Fruit fly (Drosophila melanogaster) whole organism, wandering third instar larva: ENCODE results near the gene CG12081.

Source experiments
- Abd-B ChIP-seq: fragments of >200 bp; optimal IDR thresholded peaks from 2 replicates; lab custom pipeline; 2017; ENCODE audit warnings: missing biosample characterization, missing genetic modification characterization
- CG9705 ChIP-seq: fragments of 200-800 bp; sonication (Bioruptor generic); optimal IDR thresholded peaks from 2 replicates; lab custom pipeline; 2018; ENCODE audit warnings: missing biosample characterization, mild to moderate bottlenecking, missing genetic modification characterization
- CrebA ChIP-seq: fragments of 200-800 bp; sonication (Bioruptor generic); optimal IDR thresholded peaks from 2 replicates; lab custom pipeline; 2016; ENCODE audit warnings: missing biosample characterization, mild to moderate bottlenecking, missing genetic modification characterization, borderline replicate concordance
- Dfd ChIP-seq: fragments of >200 bp; optimal IDR thresholded peaks from 2 replicates; lab custom pipeline; 2017; ENCODE audit warnings: missing biosample characterization, missing genetic modification characterization
- Dif ChIP-seq: fragments of 200-275, 200-300 bp; sonication (Bioruptor generic); optimal IDR thresholded peaks from 2 replicates; lab custom pipeline; 2018; ENCODE audit warnings: missing biosample characterization, missing genetic modification characterization; ENCODE audit not compliant: partially characterized antibody
- GATAd ChIP-seq: sonication (Bioruptor generic); optimal IDR thresholded peaks from 2 replicates; lab custom pipeline; 2016; ENCODE audit warnings: missing biosample characterization, missing genetic modification characterization
- HLH106 ChIP-seq: fragments of 200-800 bp; optimal IDR thresholded peaks from 3 replicates; lab custom pipeline; 2019; ENCODE audit warnings: missing biosample characterization, mild to moderate bottlenecking, missing genetic modification characterization, moderate library complexity
- Hnf4 ChIP-seq: fragments of 200-800 bp; sonication (Bioruptor generic); optimal IDR thresholded peaks from 2 replicates; lab custom pipeline; 2016; ENCODE audit warnings: missing biosample characterization, mild to moderate bottlenecking, missing genetic modification characterization
- Hr78 ChIP-seq: fragments of >200 bp; optimal IDR thresholded peaks from 2 replicates; lab custom pipeline; 2017; ENCODE audit warnings: missing biosample characterization, missing genetic modification characterization
- Hr83 ChIP-seq: fragments of 200-300 bp; sonication (Bioruptor generic); optimal IDR thresholded peaks from 2 replicates; lab custom pipeline; 2016; ENCODE audit warnings: missing biosample characterization, mild to moderate bottlenecking, missing genetic modification characterization, moderate library complexity; ENCODE audit not compliant: poor library complexity, severe bottlenecking
- Jra ChIP-seq: sonication (Bioruptor generic); optimal IDR thresholded peaks from 2 replicates; lab custom pipeline; 2016; ENCODE audit warnings: missing biosample characterization, missing genetic modification characterization
- Mio ChIP-seq: sonication (Bioruptor generic); optimal IDR thresholded peaks from 2 replicates; lab custom pipeline; 2016; ENCODE audit warnings: missing biosample characterization, missing genetic modification characterization
- Myc ChIP-seq: fragments of >200 bp; optimal IDR thresholded peaks from 2 replicates; lab custom pipeline; 2017
- N ChIP-seq: fragments of >200 bp; optimal IDR thresholded peaks from 2 replicates; lab custom pipeline; 2018; ENCODE audit warnings: missing biosample characterization, missing external identifiers, missing genetic modification characterization
- OdsH ChIP-seq: fragments of 200-800 bp; sonication (Bioruptor generic); optimal IDR thresholded peaks from 2 replicates; lab custom pipeline; 2016; ENCODE audit warnings: missing biosample characterization, mild to moderate bottlenecking, missing genetic modification characterization
- Rel ChIP-seq, 2 experiments: fragments of 200-800 bp; sonication (Bioruptor generic) in 1 of 2; optimal IDR thresholded peaks; 2 replicates in 1 of 2; 3 replicates in 1 of 2; lab custom pipeline; 2016 to 2019; ENCODE audit warnings: mild to moderate bottlenecking in 2 of 2, missing biosample characterization in 2 of 2, missing genetic modification characterization in 2 of 2, moderate library complexity in 1 of 2
- Sp1 ChIP-seq: fragments of 200-800 bp; sonication (Bioruptor generic); optimal IDR thresholded peaks from 3 replicates; lab custom pipeline; 2019; ENCODE audit warnings: missing biosample characterization, mild to moderate bottlenecking, missing genetic modification characterization, moderate library complexity
- Vsx2 ChIP-seq: fragments of 200-300, 225-300 bp; sonication (Bioruptor generic); optimal IDR thresholded peaks from 2 replicates; lab custom pipeline; 2018; ENCODE audit warnings: missing biosample characterization, missing genetic modification characterization; ENCODE audit not compliant: partially characterized antibody
- br ChIP-seq: fragments of 200-800 bp; sonication (Bioruptor generic); optimal IDR thresholded peaks from 2 replicates; lab custom pipeline; 2016; ENCODE audit warnings: missing biosample characterization, missing genetic modification characterization
- brk ChIP-seq: fragments of 200-800 bp; sonication (Bioruptor generic); optimal IDR thresholded peaks from 2 replicates; lab custom pipeline; 2016; ENCODE audit warnings: missing biosample characterization, mild to moderate bottlenecking, missing genetic modification characterization
- dl ChIP-seq, 2 experiments: fragments of 175-275, 200-275 bp in 1 of 2; fragments of 200-275 bp in 1 of 2; sonication (Bioruptor generic); optimal IDR thresholded peaks; lab custom pipeline; 2018; ENCODE audit warnings: mild to moderate bottlenecking in 2 of 2, missing biosample characterization in 2 of 2, missing genetic modification characterization in 2 of 2, moderate library complexity in 2 of 2; ENCODE audit not compliant: partially characterized antibody in 2 of 2, insufficient read depth in 1 of 2
- dmrt93B ChIP-seq: fragments of 200-800 bp; sonication (Bioruptor generic); optimal IDR thresholded peaks from 2 replicates; lab custom pipeline; 2018; ENCODE audit warnings: missing biosample characterization, mild to moderate bottlenecking, missing genetic modification characterization
- dsf ChIP-seq: sonication (Bioruptor generic); optimal IDR thresholded peaks from 2 replicates; lab custom pipeline; 2016; ENCODE audit warnings: missing biosample characterization, missing genetic modification characterization, borderline replicate concordance
- ey ChIP-seq: fragments of 200-800 bp; sonication (Bioruptor generic); optimal IDR thresholded peaks from 2 replicates; lab custom pipeline; 2016; ENCODE audit warnings: missing biosample characterization, missing genetic modification characterization
- foxo ChIP-seq, 2 experiments: fragments of 200-800 bp; sonication (Bioruptor generic); optimal IDR thresholded peaks; 2 replicates in 1 of 2; 3 replicates in 1 of 2; lab custom pipeline; 2016 to 2017; ENCODE audit warnings: missing biosample characterization in 2 of 2, missing genetic modification characterization in 2 of 2
- fru ChIP-seq: fragments of 200-800 bp; sonication (Bioruptor generic); optimal IDR thresholded peaks from 3 replicates; lab custom pipeline; 2016; ENCODE audit warnings: missing biosample characterization, mild to moderate bottlenecking, missing genetic modification characterization
- h ChIP-seq: fragments of 200-800 bp; sonication (Bioruptor generic); optimal IDR thresholded peaks from 3 replicates; lab custom pipeline; 2016; ENCODE audit warnings: missing biosample characterization, mild to moderate bottlenecking, missing genetic modification characterization
- jim ChIP-seq: fragments of 175-275, 200-325 bp; sonication (Bioruptor generic); optimal IDR thresholded peaks from 2 replicates; lab custom pipeline; 2016; ENCODE audit warnings: missing biosample characterization, mild to moderate bottlenecking, missing genetic modification characterization
- lola ChIP-seq: fragments of >200 bp; optimal IDR thresholded peaks from 2 replicates; lab custom pipeline; 2017; ENCODE audit warnings: missing biosample characterization, missing genetic modification characterization
- pan ChIP-seq: fragments of >200 bp; optimal IDR thresholded peaks from 2 replicates; lab custom pipeline; 2017
- psq ChIP-seq: fragments of 200-800 bp; sonication (Bioruptor generic); optimal IDR thresholded peaks from 3 replicates; lab custom pipeline; 2017; ENCODE audit warnings: missing biosample characterization, mild to moderate bottlenecking, missing genetic modification characterization, moderate library complexity
- rgr ChIP-seq: fragments of 200-800 bp; sonication (Bioruptor generic); optimal IDR thresholded peaks from 3 replicates; lab custom pipeline; 2016; ENCODE audit warnings: missing biosample characterization, mild to moderate bottlenecking, missing genetic modification characterization
- sage ChIP-seq: fragments of 200-800 bp; sonication (Bioruptor generic); optimal IDR thresholded peaks from 2 replicates; lab custom pipeline; 2016; ENCODE audit warnings: missing biosample characterization, mild to moderate bottlenecking, missing genetic modification characterization
- sv ChIP-seq: fragments of 200-800 bp; sonication (Bioruptor generic); optimal IDR thresholded peaks from 3 replicates; lab custom pipeline; 2016; ENCODE audit warnings: missing biosample characterization, missing genetic modification characterization
- tai ChIP-seq: sonication (Bioruptor generic); optimal IDR thresholded peaks from 2 replicates; lab custom pipeline; 2016; ENCODE audit warnings: missing biosample characterization, missing genetic modification characterization
- usp ChIP-seq: fragments of >200 bp; optimal IDR thresholded peaks from 2 replicates; lab custom pipeline; 2017; ENCODE audit warnings: missing biosample characterization, missing genetic modification characterization
- woc ChIP-seq: sonication (Bioruptor generic); optimal IDR thresholded peaks from 2 replicates; lab custom pipeline; 2016; ENCODE audit warnings: missing biosample characterization, mild to moderate bottlenecking, missing genetic modification characterization

Gene CG12081

DNA sequence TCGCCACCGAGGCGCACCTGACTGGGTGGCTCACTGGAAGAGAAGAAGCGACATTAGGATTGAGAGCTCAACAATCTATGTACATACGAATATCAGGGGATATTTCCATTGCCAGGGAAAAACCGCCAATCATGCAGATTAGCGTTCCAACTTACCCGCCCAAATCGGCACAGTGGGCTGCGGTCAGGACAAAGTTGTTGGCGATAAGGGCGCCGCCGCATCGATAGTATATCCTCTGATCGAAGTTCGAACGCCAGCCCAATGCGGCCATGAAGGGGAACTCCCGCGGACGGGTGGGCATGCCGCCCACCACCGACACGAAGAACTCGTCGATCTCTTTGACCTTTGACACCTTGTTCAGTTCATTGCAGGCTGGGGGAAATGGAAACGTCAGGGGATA lies 16.7 kb upstream of the CG12081 start:
- TF ChIP-seq Rel (GFP tag; optimal IDR thresholded peaks at IDR 0.05; lab: Kevin White, UChicago) (no peak), Rel (tag; optimal IDR thresholded peaks at IDR 0.05; lab: Kevin White, UChicago) (peak; percentile 93), CrebA (GFP tag; lab: Kevin White, UChicago) (no peak)

DNA sequence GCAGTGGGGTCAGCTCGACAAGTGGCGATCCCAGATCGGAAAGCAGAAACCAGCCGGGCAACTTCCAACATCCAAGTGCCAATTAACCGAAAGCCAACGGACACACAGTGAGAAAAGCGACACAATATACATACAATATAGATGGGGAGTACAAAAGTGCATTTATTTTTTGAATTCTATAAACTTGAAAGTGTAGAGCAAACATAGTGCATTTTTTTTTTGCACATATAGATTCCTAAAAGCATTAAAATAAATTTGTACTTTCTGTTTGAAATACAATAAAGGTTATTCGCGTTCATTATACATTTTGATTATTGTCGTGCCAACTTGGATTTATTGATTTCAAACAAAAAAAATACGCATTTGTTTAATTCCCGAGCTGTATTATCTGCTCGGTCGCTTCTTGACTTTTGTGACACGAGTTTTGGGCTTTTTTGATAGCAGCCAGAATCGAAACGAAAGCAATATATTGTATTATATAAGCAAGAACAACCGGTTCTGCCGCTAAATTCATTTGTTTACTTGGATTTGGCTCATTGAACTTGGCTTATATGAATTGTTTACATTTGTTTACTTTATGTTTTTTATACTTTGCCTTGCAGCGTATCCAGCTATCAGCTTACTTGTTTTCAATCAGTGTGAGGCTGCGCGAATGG lies 15.5 kb upstream of the CG12081 start, which contains the start of gene spirit:
TSS of gene spirit (minus strand) at position 655 of the 656 bp plus-strand sequence.
- no peak for TF ChIP-seq Abd-B (GFP tag; lab: Kevin White, UChicago)
- TF ChIP-seq Mio, result no peak
- no peak for TF ChIP-seq br (GFP tag; lab: Kevin White, UChicago)
- no peak for TF ChIP-seq psq
- TF ChIP-seq Dif (GFP tag; lab: Kevin White, UChicago), result no peak
- TF ChIP-seq Dfd, result no peak
- TF ChIP-seq CG9705 (GFP tag; lab: Kevin White, UChicago), result no peak
- TF ChIP-seq sv (GFP tag; lab: Kevin White, UChicago), result no peak
- no peak for TF ChIP-seq lola (GFP tag; lab: Kevin White, UChicago)
- no peak for TF ChIP-seq woc (GFP tag; lab: Kevin White, UChicago)
- no peak for TF ChIP-seq N
- peak; percentile 54 for TF ChIP-seq h
- no peak for TF ChIP-seq Myc (lab: Kevin White, UChicago)
- TF ChIP-seq CrebA (GFP tag; lab: Kevin White, UChicago), result no peak
- TF ChIP-seq rgr (GFP tag; lab: Kevin White, UChicago), result peak; percentile 25
- TF ChIP-seq Hr83 (GFP tag; lab: Kevin White, UChicago), result no peak
- no peak for TF ChIP-seq tai (GFP tag; lab: Kevin White, UChicago)
- no peak for TF ChIP-seq dsf
- TF ChIP-seq brk, result peak; percentile 20
- TF ChIP-seq pan (lab: Kevin White, UChicago), result no peak
- TF ChIP-seq Rel (GFP tag; optimal IDR thresholded peaks at IDR 0.05; lab: Kevin White, UChicago), result no peak
- TF ChIP-seq Rel (tag; optimal IDR thresholded peaks at IDR 0.05; lab: Kevin White, UChicago), result peak; percentile 48
- peak; percentile 16 for TF ChIP-seq fru (GFP tag; lab: Kevin White, UChicago)
- TF ChIP-seq dl (GFP tag; optimal IDR thresholded peaks at IDR 0.05; lab: Kevin White, UChicago; ENCODE audit: insufficient read depth in 1 of 2, partially characterized antibody in 2 of 2), result no peak
- no peak for TF ChIP-seq sage (GFP tag; lab: Kevin White, UChicago)
- no peak for TF ChIP-seq GATAd (GFP tag; lab: Kevin White, UChicago)
- TF ChIP-seq foxo (GFP tag; optimal IDR thresholded peaks at IDR 0.05; lab: Kevin White, UChicago), result peak in 1 of 2 experiments; percentile 19
- TF ChIP-seq Hnf4 (GFP tag; lab: Kevin White, UChicago), result peak; percentile 7
- TF ChIP-seq dmrt93B, result no peak
- TF ChIP-seq HLH106 (tag; lab: Kevin White, UChicago), result peak; percentile 25
- TF ChIP-seq OdsH (GFP tag; lab: Kevin White, UChicago), result peak; percentile 9
- TF ChIP-seq ey (GFP tag; lab: Kevin White, UChicago), result peak; percentile 39
- no peak for TF ChIP-seq jim (GFP tag; lab: Kevin White, UChicago)
- no peak for TF ChIP-seq usp (GFP tag; lab: Kevin White, UChicago)
- TF ChIP-seq Sp1 (GFP tag; lab: Kevin White, UChicago), result peak; percentile 38

DNA sequence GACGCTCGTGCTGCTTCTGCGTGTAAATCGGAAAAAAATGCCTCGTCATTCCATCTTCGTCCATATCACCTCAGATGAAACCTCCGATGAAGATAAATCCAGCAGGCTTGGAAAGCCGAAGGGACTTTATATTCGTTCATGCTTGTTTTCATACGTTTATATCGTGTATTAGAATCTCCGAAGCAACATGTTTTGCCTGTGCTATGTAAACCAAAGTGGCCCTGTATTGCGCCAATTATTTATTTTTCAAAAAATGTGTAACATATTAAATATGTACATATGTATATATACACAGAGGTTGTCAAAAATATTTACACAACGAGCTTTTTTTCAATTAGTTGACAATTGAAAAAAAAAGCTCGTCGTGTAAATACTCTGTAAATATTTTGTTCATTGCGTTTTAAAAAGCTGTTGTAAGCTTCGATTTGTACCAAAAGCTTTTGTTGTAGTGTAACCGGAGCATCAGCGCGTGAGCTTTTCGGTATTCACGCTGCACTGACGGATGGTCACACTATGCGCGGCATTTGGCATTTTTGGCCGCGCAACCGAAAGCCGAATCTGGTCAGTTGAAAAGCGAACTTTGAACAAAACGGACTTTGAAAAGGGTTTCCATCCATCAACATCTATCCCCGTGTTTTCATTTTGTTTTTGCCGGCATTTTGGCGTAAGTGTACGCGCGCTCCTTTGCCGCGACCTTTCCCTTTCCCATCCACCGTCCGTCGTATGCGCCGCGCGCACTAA lies 14.7 kb upstream of the CG12081 start, which contains the start of gene CG12065:
TSS of gene CG12065 (plus strand) at position 563 of the 741 bp plus-strand sequence.
- TF ChIP-seq lola (GFP tag; lab: Kevin White, UChicago) (no peak), Hr78 (GFP tag; lab: Kevin White, UChicago) (no peak), OdsH (GFP tag; lab: Kevin White, UChicago) (no peak), foxo (GFP tag; optimal IDR thresholded peaks at IDR 0.05; lab: Kevin White, UChicago) (peak in 1 of 2 experiments; percentile 47), jim (GFP tag; lab: Kevin White, UChicago) (no peak), fru (GFP tag; lab: Kevin White, UChicago) (no peak), dsf (no peak), ey (GFP tag; lab: Kevin White, UChicago) (peak; percentile 26), sv (GFP tag; lab: Kevin White, UChicago) (peak; percentile 1), brk (peak; percentile 41), Dfd (no peak), Vsx2 (GFP tag; lab: Kevin White, UChicago) (no peak), Rel (GFP tag; optimal IDR thresholded peaks at IDR 0.05; lab: Kevin White, UChicago) (no peak), Rel (tag; optimal IDR thresholded peaks at IDR 0.05; lab: Kevin White, UChicago) (no peak), Myc (lab: Kevin White, UChicago) (no peak), rgr (GFP tag; lab: Kevin White, UChicago) (no peak), Dif (GFP tag; lab: Kevin White, UChicago) (no peak), dl (GFP tag; optimal IDR thresholded peaks at IDR 0.05; lab: Kevin White, UChicago; ENCODE audit: insufficient read depth in 1 of 2, partially characterized antibody in 2 of 2) (no peak), sage (GFP tag; lab: Kevin White, UChicago) (peak; percentile 35), h (peak; percentile 3), Jra (GFP tag; lab: Kevin White, UChicago) (no peak), woc (GFP tag; lab: Kevin White, UChicago) (peak; percentile 43), Hnf4 (GFP tag; lab: Kevin White, UChicago) (no peak)
